Worm (Caenorhabditis elegans): ENCODE results near the gene gta-1.

gta-1 gene

ce11 chrIV:10180133-10180749 is at the start of gene gta-1:
TSS of gene gta-1 (plus strand) at chrIV:10180660.
- TF ChIP-seq dao-5 (tag; optimal IDR thresholded peaks at IDR 0.05) (no peak), W03F9.2 (tag; optimal IDR thresholded peaks at IDR 0.05) (no peak), him-1 (tag; optimal IDR thresholded peaks at IDR 0.05) (no peak)

ce11 chrIV:10135817-10136216 is 44.6 kb upstream of the gta-1 start, which contains the start of gene K08F4.5:
TSS of gene K08F4.5 (minus strand) at chrIV:10135917.
- TF ChIP-seq dao-5 (tag; optimal IDR thresholded peaks at IDR 0.05) (no peak), W03F9.2 (tag; optimal IDR thresholded peaks at IDR 0.05) (no peak), him-1 (tag; optimal IDR thresholded peaks at IDR 0.05) (no peak)

- TF ChIP-seq him-1 (tag; optimal IDR thresholded peaks at IDR 0.05) (no peak), W03F9.2 (tag; optimal IDR thresholded peaks at IDR 0.05) (no peak), dao-5 (tag; optimal IDR thresholded peaks at IDR 0.05) (no peak)
Observed at ce11 chrIV:10137804-10138203, 42.7 kb upstream of the gta-1 start, which contains the start of gene K08F4.12. TSS of gene K08F4.12 (plus strand) at chrIV:10138104.

- TF ChIP-seq dao-5 (tag; optimal IDR thresholded peaks at IDR 0.05) = no peak
- no peak for TF ChIP-seq W03F9.2 (tag; optimal IDR thresholded peaks at IDR 0.05)
- no peak for TF ChIP-seq him-1 (tag; optimal IDR thresholded peaks at IDR 0.05)
Observed at ce11 chrIV:10140143-10140542, 40.3 kb upstream of the gta-1 start, which contains the start of gene gst-3. TSS of gene gst-3 (minus strand) at chrIV:10140243.

ce11 chrIV:10141930-10142505 is 38.4 kb upstream of the gta-1 start, which contains the start of the genes gst-2, gst-4 and dhs-12:
TSS of gene gst-2 (minus strand) at chrIV:10142061.
TSS of gene gst-4 (plus strand) at chrIV:10142225.
TSS of gene dhs-12 (plus strand) at chrIV:10142455.
- TF ChIP-seq him-1 (tag; optimal IDR thresholded peaks at IDR 0.05) = no peak
- TF ChIP-seq W03F9.2 (tag; optimal IDR thresholded peaks at IDR 0.05) = no peak
- TF ChIP-seq dao-5 (tag; optimal IDR thresholded peaks at IDR 0.05) = no peak

ce11 chrIV:10143640-10144039 is 36.8 kb upstream of the gta-1 start, which contains the start of gene msp-38:
TSS of gene msp-38 (minus strand) at chrIV:10143740.
- no peak for TF ChIP-seq W03F9.2 (tag; optimal IDR thresholded peaks at IDR 0.05)
- no peak for TF ChIP-seq him-1 (tag; optimal IDR thresholded peaks at IDR 0.05)
- no peak for TF ChIP-seq dao-5 (tag; optimal IDR thresholded peaks at IDR 0.05)

- TF ChIP-seq him-1 (tag; optimal IDR thresholded peaks at IDR 0.05) (no peak), dao-5 (tag; optimal IDR thresholded peaks at IDR 0.05) (no peak), W03F9.2 (tag; optimal IDR thresholded peaks at IDR 0.05) (no peak)
Observed at ce11 chrIV:10144487-10144886, 36.0 kb upstream of the gta-1 start.

ce11 chrIV:10144909-10145308 is 35.6 kb upstream of the gta-1 start:
- TF ChIP-seq W03F9.2 (tag; optimal IDR thresholded peaks at IDR 0.05) = no peak
- TF ChIP-seq him-1 (tag; optimal IDR thresholded peaks at IDR 0.05) = no peak
- TF ChIP-seq dao-5 (tag; optimal IDR thresholded peaks at IDR 0.05) = no peak

ce11 chrIV:10146885-10147284 is 33.6 kb upstream of the gta-1 start, which contains the start of gene T14G10.8:
TSS of gene T14G10.8 (minus strand) at chrIV:10146985.
- TF ChIP-seq dao-5 (tag; optimal IDR thresholded peaks at IDR 0.05) (no peak), him-1 (tag; optimal IDR thresholded peaks at IDR 0.05) (no peak), W03F9.2 (tag; optimal IDR thresholded peaks at IDR 0.05) (no peak)

ce11 chrIV:10148938-10149337 is 31.5 kb upstream of the gta-1 start, which contains the start of gene pigs-1:
TSS of gene pigs-1 (minus strand) at chrIV:10149038.
- no peak for TF ChIP-seq W03F9.2 (tag; optimal IDR thresholded peaks at IDR 0.05)
- TF ChIP-seq dao-5 (tag; optimal IDR thresholded peaks at IDR 0.05) = no peak
- no peak for TF ChIP-seq him-1 (tag; optimal IDR thresholded peaks at IDR 0.05)

ce11 chrIV:10150552-10151004 is 29.9 kb upstream of the gta-1 start, which contains the start of gene tsp-12:
TSS of gene tsp-12 (minus strand) at chrIV:10150602.
- TF ChIP-seq him-1 (tag; optimal IDR thresholded peaks at IDR 0.05) = no peak
- no peak for TF ChIP-seq W03F9.2 (tag; optimal IDR thresholded peaks at IDR 0.05)
- TF ChIP-seq dao-5 (tag; optimal IDR thresholded peaks at IDR 0.05) = no peak

- TF ChIP-seq him-1 (tag; optimal IDR thresholded peaks at IDR 0.05) (peak; percentile 7), W03F9.2 (tag; optimal IDR thresholded peaks at IDR 0.05) (peak; percentile 63), dao-5 (tag; optimal IDR thresholded peaks at IDR 0.05) (no peak)
Observed at ce11 chrIV:10151439-10151997, 28.9 kb upstream of the gta-1 start, which contains the start of gene copg-1. TSS of gene copg-1 (plus strand) at chrIV:10151947.

ce11 chrIV:10153479-10153878 is 27.0 kb upstream of the gta-1 start:
- TF ChIP-seq W03F9.2 (tag; optimal IDR thresholded peaks at IDR 0.05) (no peak), dao-5 (tag; optimal IDR thresholded peaks at IDR 0.05) (no peak), him-1 (tag; optimal IDR thresholded peaks at IDR 0.05) (no peak)

ce11 chrIV:10155475-10155874 is 25.0 kb upstream of the gta-1 start, which contains the start of gene ttr-54:
TSS of gene ttr-54 (plus strand) at chrIV:10155775.
- TF ChIP-seq him-1 (tag; optimal IDR thresholded peaks at IDR 0.05) (no peak), W03F9.2 (tag; optimal IDR thresholded peaks at IDR 0.05) (no peak), dao-5 (tag; optimal IDR thresholded peaks at IDR 0.05) (no peak)
